Worm (Caenorhabditis elegans): ENCODE measurements around the gene fan-1.
A peak's percentile ranks its signal among the peaks of the same experiment; 100 is the strongest.

Gene fan-1

DNA sequence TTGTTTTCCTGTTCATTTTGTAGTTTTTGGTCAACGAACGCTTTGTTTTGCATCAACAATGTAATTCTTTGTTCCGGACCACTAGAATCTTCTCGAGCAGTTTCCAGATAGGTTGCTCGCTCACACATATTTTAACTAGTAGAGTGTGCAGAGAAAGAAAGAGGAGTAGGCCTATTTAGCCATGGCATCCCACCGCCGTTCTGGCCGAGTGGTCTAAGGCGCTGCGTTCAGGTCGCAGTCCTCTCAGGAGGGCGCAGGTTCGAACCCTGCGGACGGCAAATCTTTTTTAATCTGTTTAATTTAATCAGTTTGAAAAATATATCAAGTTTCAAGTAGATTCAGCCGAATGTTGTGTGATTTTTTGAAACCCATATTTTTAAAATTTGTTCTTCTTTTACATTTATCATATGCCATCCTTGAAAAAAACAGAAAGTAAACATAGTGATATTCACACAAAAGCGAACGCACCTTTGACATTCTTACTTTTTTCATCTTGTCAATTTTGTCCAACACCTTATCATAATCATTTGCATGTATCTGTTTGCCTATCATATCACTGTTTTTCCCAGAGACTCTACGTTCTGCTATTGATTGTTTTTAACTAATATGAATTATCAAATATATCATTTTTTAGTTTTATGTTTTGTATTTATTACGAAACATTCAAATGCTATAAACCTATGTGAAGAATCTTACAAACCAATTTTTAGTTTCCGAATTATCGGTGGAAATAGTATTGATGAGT lies 8.3 kb downstream of the fan-1 start, which contains the start of gene try-3:
TSS of gene try-3 (plus strand) at position 532 of the 745 bp plus-strand sequence.
- peak; percentile 46 for TF ChIP-seq hnd-1 (tag; optimal IDR thresholded peaks at IDR 0.05)
- TF ChIP-seq pes-1 (GFP tag; IDR thresholded peaks at IDR 0.05): peak; percentile 88
- TF ChIP-seq F13C5.2 (tag; optimal IDR thresholded peaks at IDR 0.05): peak; percentile 57
- TF ChIP-seq hmg-4 (GFP tag; optimal IDR thresholded peaks at IDR 0.05): no peak
- peak; percentile 87 for TF ChIP-seq sea-1 (GFP tag; conservative IDR thresholded peaks at IDR 0.05)
- TF ChIP-seq aly-1 (tag; optimal IDR thresholded peaks at IDR 0.05): peak; percentile 71
- peak; percentile 80 for TF ChIP-seq scrt-1 (GFP tag; IDR thresholded peaks at IDR 0.05)
- TF ChIP-seq B0310.2 (tag; optimal IDR thresholded peaks at IDR 0.05): peak; percentile 34
- TF ChIP-seq tbx-37 (GFP tag; conservative IDR thresholded peaks at IDR 0.05): peak; percentile 75
- TF ChIP-seq ets-7 (tag; optimal IDR thresholded peaks at IDR 0.05): peak; percentile 66
- TF ChIP-seq ceh-36 (tag; optimal IDR thresholded peaks at IDR 0.05): peak; percentile 83
- TF ChIP-seq tra-4 (tag; optimal IDR thresholded peaks at IDR 0.05): peak; percentile 49
- TF ChIP-seq ceh-13 (GFP tag; optimal IDR thresholded peaks at IDR 0.05): peak; percentile 67
- TF ChIP-seq tbx-11 (GFP tag; IDR thresholded peaks at IDR 0.05): peak; percentile 81
- no peak for TF ChIP-seq ama-1 (optimal IDR thresholded peaks at IDR 0.05)
- TF ChIP-seq hmbx-1 (tag; optimal IDR thresholded peaks at IDR 0.05): no peak
- TF ChIP-seq flt-1 (GFP tag; IDR thresholded peaks at IDR 0.05): peak; percentile 86

DNA sequence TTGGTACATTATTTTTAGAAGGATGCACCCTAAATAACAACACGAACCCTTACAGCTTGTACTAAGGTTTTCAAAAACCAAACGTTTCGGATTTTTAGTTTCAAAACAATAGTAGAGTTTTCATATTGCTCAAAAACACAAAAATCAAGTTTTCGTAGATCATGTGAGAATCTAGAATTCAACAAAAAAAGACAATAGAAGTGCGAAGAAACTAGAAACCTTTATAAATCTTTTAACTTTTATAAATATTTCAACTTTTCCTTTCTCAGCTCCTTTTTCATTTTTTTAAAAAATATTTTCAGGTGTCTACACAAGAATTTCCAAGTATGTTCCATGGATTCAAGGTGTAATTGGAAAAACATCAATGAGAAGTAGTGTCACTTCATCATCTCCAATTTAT lies 11.9 kb downstream of the fan-1 start, which contains the start of gene best-9:
TSS of gene best-9 (plus strand) at position 301 of the 400 bp plus-strand sequence.
- no peak for TF ChIP-seq ceh-36 (tag; optimal IDR thresholded peaks at IDR 0.05)
- no peak for TF ChIP-seq ets-7 (tag; optimal IDR thresholded peaks at IDR 0.05)
- no peak for TF ChIP-seq ceh-13 (GFP tag; optimal IDR thresholded peaks at IDR 0.05)
- TF ChIP-seq aly-1 (tag; optimal IDR thresholded peaks at IDR 0.05): no peak
- no peak for TF ChIP-seq F13C5.2 (tag; optimal IDR thresholded peaks at IDR 0.05)
- no peak for TF ChIP-seq sea-1 (GFP tag; conservative IDR thresholded peaks at IDR 0.05)
- no peak for TF ChIP-seq hmg-4 (GFP tag; optimal IDR thresholded peaks at IDR 0.05)
- no peak for TF ChIP-seq B0310.2 (tag; optimal IDR thresholded peaks at IDR 0.05)
- TF ChIP-seq tbx-11 (GFP tag; IDR thresholded peaks at IDR 0.05): no peak
- TF ChIP-seq pes-1 (GFP tag; IDR thresholded peaks at IDR 0.05): no peak
- TF ChIP-seq scrt-1 (GFP tag; IDR thresholded peaks at IDR 0.05): no peak
- no peak for TF ChIP-seq hnd-1 (tag; optimal IDR thresholded peaks at IDR 0.05)

DNA sequence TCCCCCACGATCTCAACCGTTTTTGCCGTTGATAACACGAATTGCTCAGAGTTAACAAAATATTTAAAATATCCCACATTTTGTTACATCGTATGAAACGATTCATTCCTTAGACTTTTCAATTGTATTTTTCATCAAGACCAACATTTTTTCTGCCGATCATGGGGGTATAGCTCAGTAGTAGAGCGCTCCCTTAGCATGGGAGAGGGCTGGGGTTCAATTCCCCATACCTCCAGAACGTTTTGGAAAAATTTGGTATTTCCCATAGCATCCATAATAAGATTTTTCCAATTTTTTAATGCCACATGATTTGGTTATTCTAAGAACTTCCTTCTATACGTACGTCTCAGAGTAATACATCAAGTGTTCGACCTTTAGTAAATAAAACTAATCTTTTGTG lies 13.6 kb downstream of the fan-1 start:
- TF ChIP-seq aly-1 (tag; optimal IDR thresholded peaks at IDR 0.05) (no peak), scrt-1 (GFP tag; IDR thresholded peaks at IDR 0.05) (no peak), hnd-1 (tag; optimal IDR thresholded peaks at IDR 0.05) (no peak), flt-1 (GFP tag; IDR thresholded peaks at IDR 0.05) (no peak), pes-1 (GFP tag; IDR thresholded peaks at IDR 0.05) (no peak), ceh-36 (tag; optimal IDR thresholded peaks at IDR 0.05) (no peak)

DNA sequence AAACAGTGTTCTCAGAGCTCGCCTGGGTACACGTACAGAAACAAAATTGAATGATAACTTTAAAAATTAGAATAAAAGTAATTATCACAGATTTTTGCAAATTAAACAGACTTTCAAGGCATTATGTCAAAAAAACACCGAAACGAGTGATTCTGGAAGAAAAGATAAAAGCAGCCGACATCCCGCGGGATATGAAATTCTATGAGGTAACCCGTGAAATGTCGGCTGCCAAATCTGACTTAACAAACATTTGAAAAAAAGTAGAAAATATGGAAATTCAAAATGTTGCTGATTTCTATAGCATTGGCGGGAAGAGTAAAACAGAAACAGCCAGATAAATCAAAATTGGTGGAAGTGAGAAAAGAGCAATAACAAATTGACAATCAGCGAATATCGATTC lies 17.1 kb downstream of the fan-1 start:
- TF ChIP-seq hmbx-1 (tag; optimal IDR thresholded peaks at IDR 0.05) (no peak), ceh-13 (GFP tag; optimal IDR thresholded peaks at IDR 0.05) (no peak), ceh-36 (tag; optimal IDR thresholded peaks at IDR 0.05) (no peak), tbx-11 (GFP tag; IDR thresholded peaks at IDR 0.05) (no peak), tbx-37 (GFP tag; conservative IDR thresholded peaks at IDR 0.05) (no peak), flt-1 (GFP tag; IDR thresholded peaks at IDR 0.05) (no peak), B0310.2 (tag; optimal IDR thresholded peaks at IDR 0.05) (no peak), ama-1 (optimal IDR thresholded peaks at IDR 0.05) (no peak), tra-4 (tag; optimal IDR thresholded peaks at IDR 0.05) (no peak), pes-1 (GFP tag; IDR thresholded peaks at IDR 0.05) (no peak), hnd-1 (tag; optimal IDR thresholded peaks at IDR 0.05) (no peak)

DNA sequence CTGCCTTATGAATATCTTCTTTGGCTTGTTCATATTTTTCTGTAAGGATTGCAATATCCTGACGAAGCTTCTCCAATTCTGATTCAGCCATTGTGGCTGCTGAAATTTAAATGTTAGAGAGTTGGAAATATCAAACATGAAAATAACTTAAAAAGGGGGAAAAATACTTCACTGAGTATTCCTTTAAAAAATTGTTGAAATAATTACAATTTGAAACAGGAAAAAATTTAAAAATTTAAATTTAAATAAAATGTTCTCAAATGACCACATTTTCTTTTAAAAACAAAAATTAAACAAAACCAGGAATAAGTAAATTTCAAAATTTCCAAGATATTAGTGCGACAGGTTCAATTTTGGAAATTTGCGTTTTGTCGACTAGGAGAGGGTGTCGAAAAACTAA lies 23.8 kb downstream of the fan-1 start, which contains the start of gene bicd-1:
TSS of gene bicd-1 (minus strand) at position 101 of the 400 bp plus-strand sequence.
- TF ChIP-seq aly-1 (tag; optimal IDR thresholded peaks at IDR 0.05) (no peak), hmbx-1 (tag; optimal IDR thresholded peaks at IDR 0.05) (no peak)

DNA sequence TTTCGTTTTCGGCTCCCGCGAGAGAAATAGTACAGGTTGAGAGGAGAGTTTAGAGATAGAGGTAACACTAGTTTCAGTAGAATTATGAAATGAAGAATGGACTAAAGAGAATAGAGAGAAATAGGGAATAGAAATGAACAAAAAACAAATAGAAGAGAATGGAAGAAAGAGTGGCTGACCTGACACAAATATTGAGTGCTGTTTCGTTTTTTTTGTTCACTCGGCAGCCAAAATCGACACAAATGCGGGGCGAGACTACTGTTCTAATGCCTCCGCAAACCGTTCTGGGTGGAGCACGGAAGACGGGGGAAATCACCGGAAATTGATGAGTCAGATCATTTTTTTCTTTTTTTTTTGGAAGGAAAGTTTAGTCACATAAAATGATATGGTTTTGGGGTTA lies 24.2 kb downstream of the fan-1 start:
- TF ChIP-seq aly-1 (tag; optimal IDR thresholded peaks at IDR 0.05): no peak
- TF ChIP-seq hmbx-1 (tag; optimal IDR thresholded peaks at IDR 0.05): no peak
- no peak for TF ChIP-seq sea-1 (GFP tag; conservative IDR thresholded peaks at IDR 0.05)
- TF ChIP-seq hmg-4 (GFP tag; optimal IDR thresholded peaks at IDR 0.05): no peak
- no peak for TF ChIP-seq B0310.2 (tag; optimal IDR thresholded peaks at IDR 0.05)
- TF ChIP-seq pes-1 (GFP tag; IDR thresholded peaks at IDR 0.05): no peak
- TF ChIP-seq tbx-37 (GFP tag; conservative IDR thresholded peaks at IDR 0.05): no peak
- no peak for TF ChIP-seq tbx-11 (GFP tag; IDR thresholded peaks at IDR 0.05)
- no peak for TF ChIP-seq tra-4 (tag; optimal IDR thresholded peaks at IDR 0.05)
- no peak for TF ChIP-seq F13C5.2 (tag; optimal IDR thresholded peaks at IDR 0.05)
- no peak for TF ChIP-seq ceh-36 (tag; optimal IDR thresholded peaks at IDR 0.05)
- no peak for TF ChIP-seq flt-1 (GFP tag; IDR thresholded peaks at IDR 0.05)

DNA sequence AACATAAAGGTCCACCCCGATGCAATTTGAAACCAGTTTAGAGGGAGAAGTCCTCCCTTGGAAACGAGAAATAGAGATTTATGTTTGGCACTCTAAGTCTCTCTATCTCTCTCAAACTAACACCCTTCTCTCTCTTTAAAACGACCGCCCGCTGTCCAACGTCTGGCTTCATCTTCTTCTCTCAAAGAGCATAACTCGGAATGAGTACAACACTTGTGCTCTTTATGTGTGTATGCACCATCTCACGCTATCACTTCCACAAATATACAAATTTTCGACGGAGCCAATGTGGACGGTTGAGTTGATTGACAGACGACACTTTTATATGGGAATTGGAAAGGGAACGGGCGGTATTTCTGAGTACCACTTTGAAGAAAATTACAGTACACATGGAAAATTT lies 25.9 kb downstream of the fan-1 start:
- TF ChIP-seq scrt-1 (GFP tag; IDR thresholded peaks at IDR 0.05) (no peak), tra-4 (tag; optimal IDR thresholded peaks at IDR 0.05) (no peak), ceh-13 (GFP tag; optimal IDR thresholded peaks at IDR 0.05) (no peak), sea-1 (GFP tag; conservative IDR thresholded peaks at IDR 0.05) (no peak), hnd-1 (tag; optimal IDR thresholded peaks at IDR 0.05) (no peak)
